Fruit fly (Drosophila melanogaster): ENCODE measurements around the gene ec.
A peak's percentile ranks its signal among the peaks of the same experiment; 100 is the strongest.

DNA sequence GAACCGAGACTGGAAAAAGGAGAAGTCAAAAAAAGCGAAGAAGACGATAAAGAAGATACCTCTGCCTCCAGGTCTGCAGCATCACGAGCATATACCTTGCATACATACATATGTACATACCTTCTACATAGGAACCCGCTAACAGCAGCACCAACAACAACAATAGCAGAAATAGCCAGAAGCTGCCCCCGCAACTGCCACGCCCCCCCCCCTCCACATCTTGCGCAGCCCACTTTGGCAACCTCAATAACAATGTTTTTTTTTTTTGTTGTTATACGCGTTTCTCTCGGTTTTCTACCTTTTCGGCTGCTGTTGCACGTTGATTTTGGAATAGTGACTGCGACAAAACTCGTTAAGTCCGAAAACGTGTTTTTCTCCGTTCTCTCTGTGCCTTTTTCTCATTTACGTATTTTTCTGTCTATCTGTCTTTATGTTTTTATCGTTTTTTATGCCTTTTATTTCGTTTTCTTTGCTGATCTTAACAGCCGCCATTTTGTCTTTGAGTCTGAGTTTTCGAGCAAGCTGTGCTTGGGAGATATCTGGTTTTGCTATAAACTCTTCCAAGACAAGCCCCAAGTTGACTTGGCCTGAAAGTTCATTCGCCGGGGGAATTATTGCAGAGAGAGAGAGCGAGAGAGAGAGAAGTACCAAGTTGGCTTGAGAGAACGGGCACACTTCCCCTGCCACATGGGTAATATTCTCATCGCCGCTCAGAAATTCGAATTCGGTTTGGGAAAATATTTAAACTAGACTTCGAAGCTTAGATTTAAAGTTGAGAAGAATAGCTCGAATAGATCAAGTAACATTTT lies 23.7 kb downstream of the ec start:
- TF ChIP-seq CG9948 (tag; optimal IDR thresholded peaks at IDR 0.05) (no peak), Ets98B (GFP tag; IDR thresholded peaks at IDR 0.05) (peak; percentile 62; the same call in 1 of the 2 replicates), EcR (GFP tag; optimal IDR thresholded peaks at IDR 0.05) (peak; percentile 75), CG4496 (GFP tag; IDR thresholded peaks at IDR 0.05) (peak; percentile 76; the same call in 2 of the 3 replicates), Pif1A (GFP tag; optimal IDR thresholded peaks at IDR 0.05) (peak; percentile 54), CG17806 (tag; optimal IDR thresholded peaks at IDR 0.05) (peak; percentile 36), CG34367 (tag; optimal IDR thresholded peaks at IDR 0.05) (peak; percentile 58), rn (GFP tag; IDR thresholded peaks at IDR 0.05) (no peak)

Data from whole organism, pupa.